Worm (Caenorhabditis elegans) whole organism, L1 larva: ENCODE data around the gene F35C11.3.

Experiments used
- C34B4.2 ChIP-seq: sonication (generic microtip); optimal IDR thresholded peaks from 2 replicates; lab custom pipeline; 2017; ENCODE audit warnings: mild to moderate bottlenecking, missing genetic modification characterization, missing compliant biosample characterization
- aha-1 ChIP-seq: fragments of 150-350 bp; optimal IDR thresholded peaks from 2 replicates; lab custom pipeline; 2014; ENCODE audit warnings: missing biosample characterization, missing genetic modification characterization
- alr-1 ChIP-seq: fragments of 200-800 bp; sonication (Bioruptor generic); optimal IDR thresholded peaks from 2 replicates; lab custom pipeline; 2018; ENCODE audit warnings: borderline replicate concordance, mild to moderate bottlenecking, missing genetic modification characterization, missing compliant biosample characterization
- blmp-1 ChIP-seq: fragments of 150-350 bp; optimal IDR thresholded peaks from 2 replicates; lab custom pipeline; 2014; ENCODE audit warnings: missing biosample characterization, missing genetic modification characterization
- ceh-63 ChIP-seq: fragments of 200-800 bp; sonication (Bioruptor generic); optimal IDR thresholded peaks from 2 replicates; lab custom pipeline; 2018; ENCODE audit warnings: mild to moderate bottlenecking, missing genetic modification characterization, missing compliant biosample characterization
- ceh-8 ChIP-seq: fragments of 200-800 bp; sonication (Bioruptor generic); optimal IDR thresholded peaks from 2 replicates; lab custom pipeline; 2018; ENCODE audit warnings: mild to moderate bottlenecking, missing genetic modification characterization, moderate library complexity, missing compliant biosample characterization
- ceh-82 ChIP-seq, 3 experiments: fragments of 150-350 bp in 1 of 3; sonication (generic microtip) in 2 of 3; optimal IDR thresholded peaks; 2 replicates each; lab custom pipeline; 2014 to 2017; ENCODE audit warnings: missing biosample characterization in 3 of 3, missing genetic modification characterization in 3 of 3
- dpl-1 ChIP-seq, 3 experiments: fragments of 150-350 bp in 2 of 3; sonication (generic microtip) in 1 of 3; optimal IDR thresholded peaks; 2 replicates each; lab custom pipeline; 2014 to 2017; ENCODE audit warnings: missing biosample characterization in 3 of 3, missing genetic modification characterization in 3 of 3, missing genetic modification reagents in 3 of 3
- efl-1 ChIP-seq, 4 experiments: fragments of 150-350 bp; optimal IDR thresholded peaks in 3 of 4; peaks in 1 of 4; 1 replicate in 1 of 4; 2 replicates in 3 of 4; lab custom pipeline; 2014; ENCODE audit warnings: missing biosample characterization in 2 of 4, missing genetic modification characterization in 2 of 4, missing genetic modification reagents in 2 of 4
- efl-3 ChIP-seq: fragments of 200-800 bp; sonication (Bioruptor generic); optimal IDR thresholded peaks from 2 replicates; lab custom pipeline; 2018; ENCODE audit warnings: mild to moderate bottlenecking, missing genetic modification characterization, missing compliant biosample characterization
- elt-2 ChIP-seq: sonication (generic microtip); optimal IDR thresholded peaks from 2 replicates; lab custom pipeline; 2016; ENCODE audit warnings: missing genetic modification characterization, mild to moderate bottlenecking, inconsistent platforms, missing compliant biosample characterization, missing genetic modification reagents
- fkh-8 ChIP-seq: sonication (generic microtip); optimal IDR thresholded peaks from 2 replicates; lab custom pipeline; 2016; ENCODE audit warnings: mild to moderate bottlenecking, missing genetic modification characterization, missing compliant biosample characterization
- hpl-2 ChIP-seq: fragments of 150-350 bp; optimal IDR thresholded peaks from 2 replicates; lab custom pipeline; 2014; ENCODE audit warnings: missing biosample characterization, missing genetic modification reagents, missing genetic modification characterization
- irx-1 ChIP-seq: sonication (generic microtip); optimal IDR thresholded peaks from 2 replicates; lab custom pipeline; 2016; ENCODE audit warnings: missing genetic modification characterization, missing compliant biosample characterization
- isw-1 ChIP-seq: fragments of 200-800 bp; sonication (Bioruptor generic); IDR thresholded peaks from 2 replicates; pipeline ENCODE4 v1.3.6; 2022; ENCODE audit warnings: missing genetic modification characterization, missing compliant biosample characterization
- lin-14 ChIP-seq: fragments of 200-800 bp; sonication (Bioruptor generic); optimal IDR thresholded peaks from 2 replicates; lab custom pipeline; 2018; ENCODE audit warnings: mild to moderate bottlenecking, missing genetic modification characterization, moderate library complexity, missing compliant biosample characterization
- lin-15B ChIP-seq: fragments of 150-350 bp; sonication (generic microtip); optimal IDR thresholded peaks from 3 replicates; lab custom pipeline; 2014; ENCODE audit warnings: missing biosample characterization, missing genetic modification characterization
- lin-35 ChIP-seq, 2 experiments: fragments of 150-350 bp; optimal IDR thresholded peaks; 2 replicates each; lab custom pipeline; 2014; ENCODE audit warnings: missing biosample characterization in 2 of 2, missing genetic modification characterization in 2 of 2, missing genetic modification reagents in 2 of 2
- mep-1 ChIP-seq: fragments of 150-350 bp; optimal IDR thresholded peaks from 2 replicates; lab custom pipeline; 2014; ENCODE audit warnings: missing biosample characterization, missing genetic modification characterization
- nhr-28 ChIP-seq: fragments of 150-350 bp; optimal IDR thresholded peaks from 2 replicates; lab custom pipeline; 2014; ENCODE audit warnings: missing biosample characterization, missing genetic modification characterization
- nhr-47 ChIP-seq: sonication (generic microtip); optimal IDR thresholded peaks from 2 replicates; lab custom pipeline; 2016; ENCODE audit warnings: mild to moderate bottlenecking, missing genetic modification characterization, moderate library complexity, missing compliant biosample characterization
- nhr-76 ChIP-seq: sonication (generic microtip); optimal IDR thresholded peaks from 2 replicates; lab custom pipeline; 2017; ENCODE audit warnings: missing biosample characterization, missing genetic modification characterization
- pag-3 ChIP-seq: sonication (generic microtip); optimal IDR thresholded peaks from 2 replicates; lab custom pipeline; 2017; ENCODE audit warnings: missing genetic modification characterization, mild to moderate bottlenecking, missing compliant biosample characterization, antibody characterized with exemption, borderline replicate concordance; ENCODE audit not compliant: insufficient read depth
- pax-3 ChIP-seq: fragments of 200-800 bp; sonication (Bioruptor generic); optimal IDR thresholded peaks from 2 replicates; lab custom pipeline; 2018; ENCODE audit warnings: mild to moderate bottlenecking, missing genetic modification characterization, moderate library complexity, missing compliant biosample characterization
- snpc-4 ChIP-seq: fragments of 150-350 bp; optimal IDR thresholded peaks from 2 replicates; lab custom pipeline; 2014; ENCODE audit warnings: missing biosample characterization, missing genetic modification characterization
- sox-4 ChIP-seq: sonication (generic microtip); optimal IDR thresholded peaks from 2 replicates; lab custom pipeline; 2016; ENCODE audit warnings: missing genetic modification characterization, missing compliant biosample characterization
- unc-62 ChIP-seq: fragments of 150-350 bp; optimal IDR thresholded peaks from 2 replicates; lab custom pipeline; 2014; ENCODE audit warnings: missing biosample characterization, missing genetic modification reagents, missing genetic modification characterization
- unc-86 ChIP-seq: sonication (generic microtip); optimal IDR thresholded peaks from 2 replicates; lab custom pipeline; 2016; ENCODE audit warnings: missing genetic modification characterization, missing compliant biosample characterization
- unc-98 ChIP-seq: fragments of 200-800 bp; sonication (Bioruptor generic); IDR thresholded peaks from 2 replicates; pipeline ENCODE4 v1.3.6; 2022; ENCODE audit warnings: missing genetic modification characterization, missing compliant biosample characterization
- xbp-1 ChIP-seq: sonication (generic microtip); optimal IDR thresholded peaks from 2 replicates; lab custom pipeline; 2016; ENCODE audit warnings: missing genetic modification characterization, missing compliant biosample characterization

The F35C11.3 gene

ce11 chrII:8232489-8232888 is 14.1 kb upstream of the F35C11.3 start, which contains the start of gene M110.7:
M110.7 (plus strand) TSS chrII:8232789.
- TF ChIP-seq elt-2 (tag; lab: Kevin White, UChicago) (no peak), pax-3 (tag; lab: Kevin White, UChicago) (no peak), alr-1 (tag; lab: Kevin White, UChicago) (no peak), unc-86 (tag; lab: Kevin White, UChicago) (no peak), nhr-47 (tag; lab: Kevin White, UChicago) (no peak), aha-1 (tag; lab: Kevin White, UChicago) (no peak), dpl-1 (GFP tag; optimal IDR thresholded peaks at IDR 0.05; lab: Kevin White, UChicago) (no peak)

- no peak for TF ChIP-seq unc-98 (GFP tag; lab: Robert Waterston, UW)
- TF ChIP-seq, all 84 proteins: peak for 0
These were observed 8.4 kb upstream of the F35C11.3 start, which contains the start of gene nlp-5 for ce11 chrII:8238155-8238554. nlp-5 (plus strand) TSS chrII:8238455.

- TF ChIP-seq lin-35 (GFP tag; optimal IDR thresholded peaks at IDR 0.05; lab: Kevin White, UChicago) (peak in 1 of 2 experiments; percentile 17), xbp-1 (tag; lab: Kevin White, UChicago) (no peak), elt-2 (tag; lab: Kevin White, UChicago) (peak; percentile 60), dpl-1 (GFP tag; optimal IDR thresholded peaks at IDR 0.05; lab: Kevin White, UChicago) (no peak), lin-14 (GFP tag; lab: Kevin White, UChicago) (peak; percentile 1), fkh-8 (no peak), blmp-1 (tag; lab: Kevin White, UChicago) (no peak), nhr-28 (tag; lab: Kevin White, UChicago) (no peak), nhr-76 (tag; lab: Kevin White, UChicago) (no peak), ceh-82 (tag; optimal IDR thresholded peaks at IDR 0.05; lab: Kevin White, UChicago) (no peak), ceh-63 (GFP tag; lab: Kevin White, UChicago) (no peak), irx-1 (tag; lab: Kevin White, UChicago) (no peak), efl-1 (optimal IDR thresholded peaks at IDR 0.05; lab: Kevin White, UChicago) (no peak), efl-1 (GFP tag; optimal IDR thresholded peaks at IDR 0.05 in 1 of 2; lab: Kevin White, UChicago) (peak in 1 of 2 experiments; percentile 85), mep-1 (tag; lab: Kevin White, UChicago) (no peak)
These were observed 2.2 kb downstream of the F35C11.3 start, which contains the start of the genes F35C11.2 and F35C11.4 for ce11 chrII:8248745-8249144. F35C11.2 (minus strand) TSS chrII:8248834. F35C11.4 (plus strand) TSS chrII:8249004.

- TF ChIP-seq elt-2 (tag; lab: Kevin White, UChicago), result peak; percentile 36
- no peak for TF ChIP-seq sox-4 (tag; lab: Kevin White, UChicago)
These were observed 3.1 kb downstream of the F35C11.3 start for ce11 chrII:8249710-8250109.

ce11 chrII:8253160-8253793 is 6.7 kb downstream of the F35C11.3 start, which contains the start of gene F35C11.5:
F35C11.5 (plus strand) TSS chrII:8253743.
- no peak for TF ChIP-seq lin-15B (tag; lab: Kevin White, UChicago)
- TF ChIP-seq efl-3, result no peak
- TF ChIP-seq unc-62, result no peak
- no peak for TF ChIP-seq isw-1
- no peak for TF ChIP-seq pag-3 (tag; lab: Kevin White, UChicago)
- TF ChIP-seq ceh-8, result no peak
- no peak for TF ChIP-seq irx-1 (tag; lab: Kevin White, UChicago)
- TF ChIP-seq snpc-4 (tag; lab: Kevin White, UChicago), result no peak
- TF ChIP-seq C34B4.2, result no peak
- TF ChIP-seq hpl-2 (GFP tag; lab: Kevin White, UChicago), result no peak
- no peak for TF ChIP-seq mep-1 (tag; lab: Kevin White, UChicago)
